Worm (Caenorhabditis elegans) whole organism, mixed stage, embryonic: ENCODE measurements around the gene ZK757.2.

ENCODE experiments used
- bed-3 ChIP-seq: fragments of 200-800 bp; sonication (Bioruptor generic); optimal IDR thresholded peaks from 3 replicates; lab custom pipeline; 2018; ENCODE audit warnings: mild to moderate bottlenecking, missing genetic modification characterization, moderate library complexity, missing compliant biosample characterization
- blmp-1 ChIP-seq: fragments of 150-350 bp; optimal IDR thresholded peaks from 2 replicates; lab custom pipeline; 2014; ENCODE audit warnings: missing biosample characterization, missing genetic modification characterization
- ceh-39 ChIP-seq: fragments of 150-350 bp; optimal IDR thresholded peaks from 2 replicates; lab custom pipeline; 2014; ENCODE audit warnings: missing biosample characterization, missing genetic modification characterization
- ceh-83 ChIP-seq: fragments of 200-800 bp; sonication (Bioruptor generic); optimal IDR thresholded peaks from 2 replicates; lab custom pipeline; 2018; ENCODE audit warnings: mild to moderate bottlenecking, missing genetic modification characterization, missing compliant biosample characterization
- ces-1 ChIP-seq: fragments of 150-350 bp; optimal IDR thresholded peaks from 2 replicates; lab custom pipeline; 2014; ENCODE audit warnings: missing biosample characterization, missing genetic modification reagents, missing genetic modification characterization
- cnd-1 ChIP-seq: fragments of 200-800 bp; sonication (Bioruptor generic); optimal IDR thresholded peaks from 2 replicates; lab custom pipeline; 2018; ENCODE audit warnings: mild to moderate bottlenecking, missing genetic modification characterization, missing compliant biosample characterization
- drap-1 ChIP-seq: fragments of 200-800 bp; sonication (Bioruptor generic); optimal IDR thresholded peaks from 3 replicates; lab custom pipeline; 2018; ENCODE audit warnings: mild to moderate bottlenecking, missing genetic modification characterization, missing compliant biosample characterization
- elt-1 ChIP-seq: sonication (generic microtip); optimal IDR thresholded peaks from 2 replicates; lab custom pipeline; 2017; ENCODE audit warnings: missing genetic modification characterization, mild to moderate bottlenecking, missing compliant biosample characterization, antibody characterized with exemption, moderate library complexity, borderline replicate concordance; ENCODE audit not compliant: insufficient read depth
- elt-3 ChIP-seq: fragments of 150-350 bp; optimal IDR thresholded peaks from 2 replicates; lab custom pipeline; 2014; ENCODE audit warnings: missing biosample characterization, missing genetic modification characterization
- flh-1 ChIP-seq: fragments of 200-800 bp; sonication (Bioruptor generic); optimal IDR thresholded peaks from 2 replicates; lab custom pipeline; 2018; ENCODE audit warnings: mild to moderate bottlenecking, missing genetic modification characterization, moderate library complexity, missing compliant biosample characterization
- ham-2 ChIP-seq: fragments of 200-800 bp; sonication (Bioruptor generic); optimal IDR thresholded peaks from 2 replicates; lab custom pipeline; 2018; ENCODE audit warnings: mild to moderate bottlenecking, missing genetic modification characterization, missing compliant biosample characterization
- hlh-1 ChIP-seq: fragments of 150-350 bp; optimal IDR thresholded peaks from 2 replicates; lab custom pipeline; 2014; ENCODE audit warnings: missing biosample characterization, missing genetic modification reagents, missing genetic modification characterization
- lin-32 ChIP-seq: fragments of 200-800 bp; sonication (Bioruptor generic); optimal IDR thresholded peaks from 2 replicates; lab custom pipeline; 2018; ENCODE audit warnings: mild to moderate bottlenecking, missing genetic modification characterization, missing compliant biosample characterization
- lsy-2 ChIP-seq: fragments of 150-350 bp; optimal IDR thresholded peaks from 2 replicates; lab custom pipeline; 2014; ENCODE audit warnings: missing biosample characterization, missing genetic modification characterization
- mab-5 ChIP-seq: fragments of 150-350 bp; optimal IDR thresholded peaks from 2 replicates; lab custom pipeline; 2014; ENCODE audit warnings: missing biosample characterization, missing genetic modification characterization
- mep-1 ChIP-seq: fragments of 150-350 bp; optimal IDR thresholded peaks from 2 replicates; lab custom pipeline; 2017; ENCODE audit warnings: missing biosample characterization, missing genetic modification reagents, missing genetic modification characterization, inconsistent platforms
- mls-2 ChIP-seq: sonication (generic microtip); optimal IDR thresholded peaks from 2 replicates; lab custom pipeline; 2016; ENCODE audit warnings: mild to moderate bottlenecking, missing genetic modification characterization, moderate library complexity, missing compliant biosample characterization
- nhr-2 ChIP-seq: fragments of 150-350 bp; optimal IDR thresholded peaks from 2 replicates; lab custom pipeline; 2014; ENCODE audit warnings: missing biosample characterization, missing genetic modification characterization
- nhr-237 ChIP-seq: fragments of 150-350 bp; optimal IDR thresholded peaks from 2 replicates; lab custom pipeline; 2014; ENCODE audit warnings: missing biosample characterization, missing genetic modification characterization
- nhr-28 ChIP-seq: fragments of 150-350 bp; optimal IDR thresholded peaks from 2 replicates; lab custom pipeline; 2014; ENCODE audit warnings: missing biosample characterization, missing genetic modification characterization
- nhr-76 ChIP-seq: sonication (generic microtip); optimal IDR thresholded peaks from 2 replicates; lab custom pipeline; 2017; ENCODE audit warnings: missing biosample characterization, missing genetic modification characterization
- sem-2 ChIP-seq: fragments of 200-800 bp; sonication (Bioruptor generic); optimal IDR thresholded peaks from 2 replicates; lab custom pipeline; 2018; ENCODE audit warnings: mild to moderate bottlenecking, missing genetic modification characterization, missing compliant biosample characterization
- snpc-4 ChIP-seq: fragments of 150-350 bp; optimal IDR thresholded peaks from 2 replicates; lab custom pipeline; 2014; ENCODE audit warnings: missing biosample characterization, missing genetic modification characterization
- sptf-1 ChIP-seq: sonication (generic microtip); optimal IDR thresholded peaks from 2 replicates; lab custom pipeline; 2017; ENCODE audit warnings: mild to moderate bottlenecking, missing genetic modification characterization, moderate library complexity, missing compliant biosample characterization
- unc-120 ChIP-seq: sonication (generic microtip); optimal IDR thresholded peaks from 2 replicates; lab custom pipeline; 2017; ENCODE audit warnings: missing genetic modification characterization, missing compliant biosample characterization; ENCODE audit not compliant: poor library complexity, severe bottlenecking
- unc-39 ChIP-seq: fragments of 150-350 bp; optimal IDR thresholded peaks from 2 replicates; lab custom pipeline; 2014; ENCODE audit warnings: missing biosample characterization, missing genetic modification characterization
- unc-62 ChIP-seq: fragments of 150-350 bp; optimal IDR thresholded peaks from 2 replicates; lab custom pipeline; 2014; ENCODE audit warnings: missing biosample characterization, missing genetic modification reagents, missing genetic modification characterization
- ztf-11 ChIP-seq: fragments of 150-350 bp; optimal IDR thresholded peaks from 2 replicates; lab custom pipeline; 2014; ENCODE audit warnings: missing biosample characterization, missing genetic modification characterization

ZK757.2 gene

DNA sequence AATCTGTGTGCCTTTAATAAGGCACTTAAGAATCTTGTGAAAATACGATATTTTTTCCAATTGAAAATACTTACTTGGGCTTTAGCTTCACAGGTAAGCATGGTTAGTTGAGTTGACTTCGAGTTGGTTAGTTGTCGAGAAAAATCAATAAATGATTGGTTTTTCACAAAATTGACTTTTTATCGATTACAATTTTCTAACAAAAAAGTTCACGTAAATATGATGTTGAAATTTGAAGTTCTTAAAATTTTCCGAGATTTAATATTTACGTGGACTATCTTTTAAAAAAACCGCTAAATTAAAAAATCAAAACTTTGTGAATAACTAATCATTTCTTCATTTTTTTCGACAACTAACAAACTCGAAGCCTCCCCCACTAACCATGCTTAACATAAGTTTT is 42.0 kb upstream of the ZK757.2 start, which contains the start of gene F40F12.3:
TSS of gene F40F12.3 (minus strand) at position 101 of the 400 bp plus-strand sequence.
- TF ChIP-seq ham-2 (GFP tag; lab: Kevin White, UChicago) = no peak
- TF ChIP-seq elt-1 (tag; lab: Kevin White, UChicago) = no peak
- TF ChIP-seq drap-1 (GFP tag; lab: Kevin White, UChicago) = no peak
- no peak for TF ChIP-seq ztf-11 (tag; lab: Kevin White, UChicago)
- TF ChIP-seq unc-120 (tag; lab: Kevin White, UChicago) = no peak
- TF ChIP-seq nhr-28 (tag; lab: Kevin White, UChicago) = no peak

ce11 chrIII:9913722-9914121 is 35.0 kb upstream of the ZK757.2 start, which contains the start of gene cbp-3:
TSS of gene cbp-3 (plus strand) at chrIII:9913993.
- TF ChIP-seq unc-120 (tag; lab: Kevin White, UChicago) (no peak), bed-3 (GFP tag; lab: Kevin White, UChicago) (no peak), elt-3 (tag; lab: Kevin White, UChicago) (no peak)

DNA sequence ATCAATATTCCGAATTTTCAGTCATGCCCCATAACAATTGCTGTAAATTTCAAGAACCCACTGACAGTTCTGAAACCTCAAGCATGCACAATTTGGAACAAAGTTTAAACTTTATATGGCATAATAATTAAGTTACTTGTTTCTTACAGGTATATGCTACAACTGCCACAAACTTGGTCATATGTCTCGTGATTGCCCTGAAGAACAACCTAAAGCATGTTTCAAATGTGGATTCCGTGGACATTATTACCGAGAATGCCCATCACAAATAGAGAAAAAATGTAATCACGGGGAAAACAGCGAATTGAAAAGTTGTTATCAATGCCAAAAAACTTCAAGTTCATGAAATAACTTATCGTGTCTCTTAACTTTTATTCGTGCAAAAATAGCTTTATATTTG is 34.3 kb upstream of the ZK757.2 start:
- no peak for TF ChIP-seq unc-120 (tag; lab: Kevin White, UChicago)
- no peak for TF ChIP-seq mls-2
- no peak for TF ChIP-seq hlh-1 (tag; lab: Kevin White, UChicago)
- no peak for TF ChIP-seq ceh-83 (GFP tag; lab: Kevin White, UChicago)
- TF ChIP-seq elt-1 (tag; lab: Kevin White, UChicago) = no peak
- no peak for TF ChIP-seq ces-1 (GFP tag; lab: Kevin White, UChicago)
- no peak for TF ChIP-seq nhr-76 (tag; lab: Kevin White, UChicago)
- no peak for TF ChIP-seq sptf-1
- no peak for TF ChIP-seq sem-2 (GFP tag; lab: Kevin White, UChicago)
- no peak for TF ChIP-seq nhr-2
- TF ChIP-seq nhr-237 (tag; lab: Kevin White, UChicago) = no peak
- TF ChIP-seq, all 35 proteins: peak for 0

DNA sequence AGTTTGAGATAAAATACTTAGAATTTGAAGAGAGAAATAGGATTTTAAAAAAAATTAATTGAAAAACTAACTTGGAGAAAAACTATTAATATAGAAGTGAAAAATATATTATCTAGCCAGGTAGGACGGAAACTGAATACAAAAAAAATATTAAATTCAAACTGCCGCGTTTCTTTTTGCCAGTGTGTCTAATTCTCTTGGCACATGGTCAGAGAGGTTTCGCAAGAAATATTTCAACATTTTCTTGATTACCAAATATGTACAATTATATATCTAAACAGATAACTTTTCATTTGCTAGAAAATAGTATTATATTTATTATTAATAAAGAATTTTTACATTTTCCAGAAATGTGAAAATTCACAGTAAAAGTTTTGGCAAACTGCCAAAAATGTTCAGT is 33.8 kb upstream of the ZK757.2 start:
- TF ChIP-seq drap-1 (GFP tag; lab: Kevin White, UChicago) (no peak), bed-3 (GFP tag; lab: Kevin White, UChicago) (no peak), ham-2 (GFP tag; lab: Kevin White, UChicago) (no peak), mep-1 (no peak), sptf-1 (no peak), ceh-39 (tag; lab: Kevin White, UChicago) (no peak), sem-2 (GFP tag; lab: Kevin White, UChicago) (no peak), ceh-83 (GFP tag; lab: Kevin White, UChicago) (no peak)
- TF ChIP-seq, all 35 proteins: peak for 0

DNA sequence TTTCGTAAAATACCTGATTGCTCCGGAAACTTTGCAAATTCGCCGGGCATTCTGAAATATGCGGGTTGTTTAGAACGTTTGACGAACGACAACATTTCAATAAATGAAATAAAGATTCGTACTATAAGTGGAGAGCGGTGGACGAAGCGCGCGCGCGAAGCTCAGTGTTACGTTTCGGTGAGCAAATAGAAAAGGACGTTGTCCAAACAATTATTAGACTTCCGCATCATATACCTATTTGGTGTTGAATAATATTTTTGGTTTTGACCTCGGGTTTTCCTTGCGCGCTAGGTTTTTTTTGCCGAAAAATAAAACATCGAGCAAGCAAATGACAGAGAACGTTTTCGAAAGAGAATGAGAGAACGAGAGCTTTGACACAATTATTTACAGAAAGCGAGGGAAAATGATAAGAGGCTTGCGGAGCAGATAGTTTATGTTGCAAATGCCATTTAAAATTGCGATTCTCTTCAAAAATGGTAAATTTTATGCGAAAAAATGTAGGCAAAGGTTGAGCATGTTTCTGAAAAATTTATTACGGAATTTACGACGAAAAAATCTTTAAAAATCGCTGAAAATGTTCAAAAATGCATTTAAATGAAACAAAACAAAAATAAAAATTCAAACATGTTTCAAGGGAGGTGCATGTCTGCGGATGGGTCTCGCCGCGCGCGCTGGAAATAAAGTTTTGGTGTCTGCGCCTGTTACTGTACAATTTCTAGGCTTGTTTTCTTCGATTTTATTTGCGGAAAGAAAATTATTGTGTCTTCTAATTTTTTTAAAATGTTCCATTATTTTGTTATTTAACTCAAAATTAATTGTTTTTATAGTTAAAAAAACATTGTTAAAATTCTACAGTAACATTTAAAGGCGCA is 32.1 kb upstream of the ZK757.2 start, which contains the start of the genes cyld-1 and F40F12.9:
TSS of gene cyld-1 (minus strand) at position 51 of the 872 bp plus-strand sequence.
TSS of gene F40F12.9 (plus strand) at position 721 of the 872 bp plus-strand sequence.
- TF ChIP-seq lsy-2 (tag; lab: Kevin White, UChicago) = no peak
- no peak for TF ChIP-seq sptf-1
- no peak for TF ChIP-seq nhr-237 (tag; lab: Kevin White, UChicago)
- no peak for TF ChIP-seq sem-2 (GFP tag; lab: Kevin White, UChicago)
- TF ChIP-seq lin-32 (GFP tag; lab: Kevin White, UChicago) = no peak

ce11 chrIII:9908769-9909168 is 30.0 kb upstream of the ZK757.2 start:
- TF ChIP-seq nhr-28 (tag; lab: Kevin White, UChicago) (no peak), unc-62 (GFP tag; lab: Kevin White, UChicago) (no peak), ces-1 (GFP tag; lab: Kevin White, UChicago) (no peak), sem-2 (GFP tag; lab: Kevin White, UChicago) (no peak), unc-39 (tag; lab: Kevin White, UChicago) (no peak), cnd-1 (no peak), blmp-1 (tag; lab: Kevin White, UChicago) (no peak), flh-1 (no peak), snpc-4 (tag; lab: Kevin White, UChicago) (no peak), ham-2 (GFP tag; lab: Kevin White, UChicago) (no peak), mab-5 (tag; lab: Kevin White, UChicago) (no peak), ztf-11 (tag; lab: Kevin White, UChicago) (no peak)
- TF ChIP-seq, all 35 proteins: peak for 0
